Fruit fly (Drosophila melanogaster) whole organism, prepupa: ENCODE measurements around the gene dmrt99B.

Experiments used
- CG10631 ChIP-seq: fragments of 200-800 bp; sonication (Bioruptor generic); optimal IDR thresholded peaks from 2 replicates; lab custom pipeline; 2016; ENCODE audit warnings: missing biosample characterization, missing genetic modification characterization
- CG10669 ChIP-seq: fragments of 200-800 bp; sonication (Bioruptor generic); optimal IDR thresholded peaks from 3 replicates; lab custom pipeline; 2018; ENCODE audit warnings: missing biosample characterization, mild to moderate bottlenecking, missing genetic modification characterization, moderate library complexity
- CG11762 ChIP-seq: fragments of 200-800 bp; sonication (Bioruptor generic); optimal IDR thresholded peaks from 3 replicates; lab custom pipeline; 2016; ENCODE audit warnings: missing biosample characterization, missing genetic modification characterization; ENCODE audit not compliant: insufficient read depth
- CG15336 ChIP-seq: fragments of 200-800 bp; sonication (Bioruptor generic); IDR thresholded peaks from 2 replicates; pipeline ENCODE4 v1.3.6; 2022; ENCODE audit warnings: missing biosample characterization, missing genetic modification characterization
- CG1621 ChIP-seq: fragments of 200-800 bp; sonication (Bioruptor generic); optimal IDR thresholded peaks from 3 replicates; lab custom pipeline; 2018; ENCODE audit warnings: missing biosample characterization, mild to moderate bottlenecking, missing genetic modification characterization
- CG16779 ChIP-seq: fragments of 200-800 bp; sonication (Bioruptor generic); optimal IDR thresholded peaks from 3 replicates; lab custom pipeline; 2017; ENCODE audit warnings: missing biosample characterization, mild to moderate bottlenecking, missing genetic modification characterization
- CG3032 ChIP-seq: fragments of 200-800 bp; optimal IDR thresholded peaks from 2 replicates; lab custom pipeline; 2019; ENCODE audit warnings: missing biosample characterization, mild to moderate bottlenecking, missing genetic modification characterization, moderate library complexity
- CG31627 ChIP-seq: fragments of 200-800 bp; sonication (Bioruptor generic); optimal IDR thresholded peaks from 3 replicates; lab custom pipeline; 2016; ENCODE audit warnings: missing biosample characterization, missing genetic modification characterization
- CG32006 ChIP-seq: fragments of 200-800 bp; sonication (Bioruptor generic); optimal IDR thresholded peaks from 3 replicates; lab custom pipeline; 2017; ENCODE audit warnings: missing biosample characterization, mild to moderate bottlenecking, missing genetic modification characterization
- CG34406 ChIP-seq: fragments of 200-800 bp; sonication (Bioruptor generic); optimal IDR thresholded peaks from 3 replicates; lab custom pipeline; 2016; ENCODE audit warnings: missing biosample characterization, missing genetic modification characterization
- CG3919 ChIP-seq: fragments of 200-800 bp; sonication (Bioruptor generic); optimal IDR thresholded peaks from 3 replicates; lab custom pipeline; 2016; ENCODE audit warnings: missing biosample characterization, missing genetic modification characterization
- CG4318 ChIP-seq: fragments of 200-800 bp; sonication (Bioruptor generic); optimal IDR thresholded peaks from 3 replicates; lab custom pipeline; 2017; ENCODE audit warnings: missing biosample characterization, mild to moderate bottlenecking, missing genetic modification characterization
- CG6163 ChIP-seq: fragments of 200-800 bp; sonication (Bioruptor generic); IDR thresholded peaks from 3 replicates; pipeline ENCODE4 v1.3.6; 2022; ENCODE audit warnings: missing biosample characterization, missing genetic modification characterization
- CG6792 ChIP-seq: fragments of 200-800 bp; sonication (Bioruptor generic); optimal IDR thresholded peaks from 3 replicates; lab custom pipeline; 2016; ENCODE audit warnings: missing biosample characterization, missing genetic modification characterization
- CG6808 ChIP-seq: fragments of 200-800 bp; sonication (Bioruptor generic); optimal IDR thresholded peaks from 3 replicates; lab custom pipeline; 2017; ENCODE audit warnings: missing biosample characterization, missing genetic modification characterization, mild to moderate bottlenecking, moderate library complexity, missing genetic modification reagents
- CG6854 ChIP-seq: fragments of 200-800 bp; sonication (Bioruptor generic); optimal IDR thresholded peaks from 2 replicates; lab custom pipeline; 2017; ENCODE audit warnings: missing biosample characterization, mild to moderate bottlenecking, missing genetic modification characterization
- CG7368 ChIP-seq: fragments of 200-800 bp; sonication (Bioruptor generic); optimal IDR thresholded peaks from 3 replicates; lab custom pipeline; 2016; ENCODE audit warnings: missing biosample characterization, missing genetic modification characterization
- CG8632 ChIP-seq: fragments of 200-800 bp; sonication (Bioruptor generic); optimal IDR thresholded peaks from 3 replicates; lab custom pipeline; 2016; ENCODE audit warnings: missing biosample characterization, missing genetic modification characterization
- Eip78C ChIP-seq: fragments of 200-800 bp; sonication (Bioruptor generic); peaks from one replicate; lab custom pipeline; 2016; ENCODE audit warnings: missing biosample characterization, missing genetic modification characterization
- Ets96B ChIP-seq: fragments of 200-800 bp; optimal IDR thresholded peaks from 2 replicates; lab custom pipeline; 2019; ENCODE audit warnings: missing biosample characterization, mild to moderate bottlenecking, missing genetic modification characterization, moderate library complexity
- Gug ChIP-seq: fragments of 200-800 bp; sonication (Bioruptor generic); IDR thresholded peaks from 2 replicates; pipeline ENCODE4 v1.3.6; 2022; ENCODE audit warnings: missing biosample characterization, missing genetic modification characterization
- Hr39 ChIP-seq: fragments of 200-800 bp; sonication (Bioruptor generic); optimal IDR thresholded peaks from 2 replicates; lab custom pipeline; 2016; ENCODE audit warnings: missing biosample characterization, missing genetic modification characterization
- Hr4 ChIP-seq: fragments of 200-800 bp; sonication (Bioruptor generic); optimal IDR thresholded peaks from 3 replicates; lab custom pipeline; 2016; ENCODE audit warnings: missing biosample characterization, missing genetic modification characterization
- Lpt ChIP-seq: fragments of 200-800 bp; sonication (Bioruptor generic); optimal IDR thresholded peaks from 3 replicates; lab custom pipeline; 2016; ENCODE audit warnings: missing biosample characterization, missing genetic modification characterization
- Met ChIP-seq: fragments of 200-800 bp; sonication (Bioruptor generic); optimal IDR thresholded peaks from 3 replicates; lab custom pipeline; 2016; ENCODE audit warnings: missing biosample characterization, missing genetic modification characterization
- OdsH ChIP-seq: fragments of 200-800 bp; sonication (Bioruptor generic); optimal IDR thresholded peaks from 3 replicates; lab custom pipeline; 2016; ENCODE audit warnings: missing biosample characterization, missing genetic modification characterization
- Smox ChIP-seq: fragments of 200-800 bp; sonication (Bioruptor generic); optimal IDR thresholded peaks from 3 replicates; lab custom pipeline; 2016; ENCODE audit warnings: missing biosample characterization, missing genetic modification characterization
- Sox102F ChIP-seq: fragments of 200-800 bp; sonication (Bioruptor generic); optimal IDR thresholded peaks from 2 replicates; lab custom pipeline; 2016; ENCODE audit warnings: missing biosample characterization, mild to moderate bottlenecking, missing genetic modification characterization
- Sox14 ChIP-seq: fragments of 200-800 bp; sonication (Bioruptor generic); optimal IDR thresholded peaks from 3 replicates; lab custom pipeline; 2016; ENCODE audit warnings: missing biosample characterization, missing genetic modification characterization
- Sox15 ChIP-seq: fragments of 200-800 bp; sonication (Bioruptor generic); optimal IDR thresholded peaks from 3 replicates; lab custom pipeline; 2016; ENCODE audit warnings: missing biosample characterization, missing genetic modification characterization
- cyc ChIP-seq: fragments of 200-800 bp; sonication (Bioruptor generic); optimal IDR thresholded peaks from 3 replicates; lab custom pipeline; 2016; ENCODE audit warnings: missing biosample characterization, missing genetic modification characterization
- dac ChIP-seq: fragments of 200-800 bp; sonication (Bioruptor generic); optimal IDR thresholded peaks from 2 replicates; lab custom pipeline; 2017; ENCODE audit warnings: missing biosample characterization, mild to moderate bottlenecking, missing genetic modification characterization
- esn ChIP-seq: fragments of 200-800 bp; sonication (Bioruptor generic); optimal IDR thresholded peaks from 2 replicates; lab custom pipeline; 2016; ENCODE audit warnings: missing biosample characterization, mild to moderate bottlenecking, missing genetic modification characterization, moderate library complexity
- fd59A ChIP-seq: fragments of 200-800 bp; sonication (Bioruptor generic); optimal IDR thresholded peaks from 2 replicates; lab custom pipeline; 2017; ENCODE audit warnings: missing biosample characterization, mild to moderate bottlenecking, missing genetic modification characterization, missing genetic modification reagents
- fd85E ChIP-seq: fragments of 200-800 bp; sonication (Bioruptor generic); optimal IDR thresholded peaks from 3 replicates; lab custom pipeline; 2016; ENCODE audit warnings: missing biosample characterization, missing genetic modification characterization
- fkh ChIP-seq: fragments of 200-800 bp; sonication (Bioruptor generic); optimal IDR thresholded peaks from 3 replicates; lab custom pipeline; 2017; ENCODE audit warnings: missing biosample characterization, mild to moderate bottlenecking, missing genetic modification characterization, moderate library complexity
- lz ChIP-seq: fragments of 200-800 bp; sonication (Bioruptor generic); optimal IDR thresholded peaks from 3 replicates; lab custom pipeline; 2016; ENCODE audit warnings: missing biosample characterization, missing genetic modification characterization
- pdm3 ChIP-seq: fragments of 200-800 bp; sonication (Bioruptor generic); optimal IDR thresholded peaks from 3 replicates; lab custom pipeline; 2016; ENCODE audit warnings: missing biosample characterization, missing genetic modification characterization
- salr ChIP-seq, 2 experiments: fragments of 200-800 bp; sonication (Bioruptor generic); optimal IDR thresholded peaks; 3 replicates each; lab custom pipeline; 2016 to 2018; ENCODE audit warnings: missing biosample characterization in 2 of 2, missing genetic modification characterization in 2 of 2, mild to moderate bottlenecking in 1 of 2
- spab ChIP-seq: fragments of 200-800 bp; sonication (Bioruptor generic); optimal IDR thresholded peaks from 2 replicates; lab custom pipeline; 2017; ENCODE audit warnings: missing biosample characterization, mild to moderate bottlenecking, missing genetic modification characterization, missing genetic modification reagents
- ss ChIP-seq, 2 experiments: fragments of 200-800 bp; sonication (Bioruptor generic); optimal IDR thresholded peaks; 2 replicates in 1 of 2; 3 replicates in 1 of 2; lab custom pipeline; 2017 to 2018; ENCODE audit warnings: mild to moderate bottlenecking in 2 of 2, missing biosample characterization in 2 of 2, missing genetic modification characterization in 2 of 2, moderate library complexity in 1 of 2
- svp ChIP-seq: fragments of 200-800 bp; sonication (Bioruptor generic); peaks from one replicate; lab custom pipeline; 2016; ENCODE audit warnings: missing biosample characterization, missing genetic modification characterization
- topi ChIP-seq: fragments of 200-800 bp; sonication (Bioruptor generic); optimal IDR thresholded peaks from 3 replicates; lab custom pipeline; 2016; ENCODE audit warnings: missing biosample characterization, missing genetic modification characterization
- vri ChIP-seq: fragments of 200-800 bp; sonication (Bioruptor generic); optimal IDR thresholded peaks from 3 replicates; lab custom pipeline; 2016; ENCODE audit warnings: missing biosample characterization, mild to moderate bottlenecking, missing genetic modification characterization

The dmrt99B gene

dm6 chr3R:29671060-29671707 lies 21.2 kb upstream of the dmrt99B start, which contains the start of gene Obp99a:
Gene Obp99a (plus strand): TSS chr3R:29671657.
- no peak for TF ChIP-seq Met (GFP tag; lab: Kevin White, UChicago)
- TF ChIP-seq Eip78C (GFP tag; lab: Kevin White, UChicago), result peak; percentile 42
- peak; percentile 74 for TF ChIP-seq svp (GFP tag; lab: Kevin White, UChicago)
- no peak for TF ChIP-seq OdsH (GFP tag; lab: Kevin White, UChicago)
- no peak for TF ChIP-seq Gug (GFP tag; lab: Robert Waterston, UW)
- TF ChIP-seq, all 60 proteins: peak for 2

- TF ChIP-seq CG6163 (GFP tag; lab: Robert Waterston, UW) (no peak), CG6792 (GFP tag; lab: Kevin White, UChicago) (no peak), fkh (GFP tag; lab: Kevin White, UChicago) (no peak), CG31627 (GFP tag; lab: Kevin White, UChicago) (no peak), CG3919 (GFP tag; lab: Kevin White, UChicago) (no peak), CG11762 (no peak), spab (GFP tag; lab: Kevin White, UChicago) (no peak), Hr39 (GFP tag; lab: Kevin White, UChicago) (no peak), esn (GFP tag; lab: Kevin White, UChicago) (no peak), CG10669 (no peak), CG1621 (no peak), CG32006 (no peak), CG15336 (GFP tag; lab: Robert Waterston, UW) (no peak), CG3032 (tag; lab: Kevin White, UChicago) (no peak), OdsH (GFP tag; lab: Kevin White, UChicago) (no peak), Ets96B (tag; lab: Kevin White, UChicago) (no peak), Gug (GFP tag; lab: Robert Waterston, UW) (no peak)
Measured at dm6 chr3R:29672156-29672555, 20.2 kb upstream of the dmrt99B start, which contains the start of gene ppk19. Gene ppk19 (plus strand): TSS chr3R:29672456.

- TF ChIP-seq dac (GFP tag; lab: Kevin White, UChicago) (no peak), CG4318 (GFP tag; lab: Kevin White, UChicago) (no peak), OdsH (GFP tag; lab: Kevin White, UChicago) (peak; percentile 75), CG7368 (GFP tag; lab: Kevin White, UChicago) (peak; percentile 31), CG31627 (GFP tag; lab: Kevin White, UChicago) (peak; percentile 74), svp (GFP tag; lab: Kevin White, UChicago) (peak; percentile 84), CG34406 (GFP tag; lab: Kevin White, UChicago) (peak; percentile 19), Sox15 (peak; percentile 48), topi (GFP tag; lab: Kevin White, UChicago) (peak; percentile 69), CG6792 (GFP tag; lab: Kevin White, UChicago) (peak; percentile 37), Smox (GFP tag; lab: Kevin White, UChicago) (peak; percentile 60), Sox102F (GFP tag; lab: Kevin White, UChicago) (peak; percentile 41), CG6854 (GFP tag; lab: Kevin White, UChicago) (no peak), Eip78C (GFP tag; lab: Kevin White, UChicago) (peak; percentile 84), CG6808 (GFP tag; lab: Kevin White, UChicago) (no peak), Sox14 (GFP tag; lab: Kevin White, UChicago) (peak; percentile 70), CG10631 (GFP tag; lab: Kevin White, UChicago) (no peak), ss (GFP tag; optimal IDR thresholded peaks at IDR 0.05; lab: Kevin White, UChicago) (no peak), Lpt (GFP tag; lab: Kevin White, UChicago) (peak; percentile 54), Hr4 (peak; percentile 74), cyc (GFP tag; lab: Kevin White, UChicago) (peak; percentile 73), Ets96B (tag; lab: Kevin White, UChicago) (peak; percentile 63), Gug (GFP tag; lab: Robert Waterston, UW) (peak; percentile 60), lz (GFP tag; lab: Kevin White, UChicago) (peak; percentile 74), CG1621 (peak; percentile 41), fd59A (GFP tag; lab: Kevin White, UChicago) (no peak), salr (GFP tag; optimal IDR thresholded peaks at IDR 0.05; lab: Kevin White, UChicago) (no peak), CG8632 (GFP tag; lab: Kevin White, UChicago) (peak; percentile 27), CG3032 (tag; lab: Kevin White, UChicago) (peak; percentile 52), CG10669 (no peak), pdm3 (peak; percentile 71), fkh (GFP tag; lab: Kevin White, UChicago) (no peak), fd85E (GFP tag; lab: Kevin White, UChicago) (no peak), vri (GFP tag; lab: Kevin White, UChicago) (no peak), CG16779 (tag; lab: Kevin White, UChicago) (no peak), CG15336 (GFP tag; lab: Robert Waterston, UW) (peak; percentile 54; the same call in 1 of the 2 replicates), CG6163 (GFP tag; lab: Robert Waterston, UW) (peak; percentile 77)
Measured at dm6 chr3R:29675333-29675732, 17.1 kb upstream of the dmrt99B start, which contains the start of the genes Bub3 and Cap-D2. Gene Bub3 (minus strand): TSS chr3R:29675421. Gene Cap-D2 (plus strand): TSS chr3R:29675651.
